Worm (Caenorhabditis elegans) whole organism, L2 larva: Measurements from ENCODE around the gene T19E7.6.

Source experiments
- ama-1 ChIP-seq: fragments of 150-350 bp; optimal IDR thresholded peaks from 2 replicates; lab custom pipeline; 2018; ENCODE audit warnings: inconsistent platforms
- blmp-1 ChIP-seq: sonication (generic microtip); optimal IDR thresholded peaks from 2 replicates; lab custom pipeline; 2017; ENCODE audit warnings: missing genetic modification characterization, mild to moderate bottlenecking, missing compliant biosample characterization, antibody characterized with exemption, moderate library complexity; ENCODE audit not compliant: insufficient read depth
- egl-27 ChIP-seq: sonication (generic microtip); optimal IDR thresholded peaks from 3 replicates; lab custom pipeline; 2017; ENCODE audit warnings: missing biosample characterization, missing genetic modification reagents, missing genetic modification characterization
- elt-3 ChIP-seq: sonication (generic microtip); optimal IDR thresholded peaks from 2 replicates; lab custom pipeline; 2017; ENCODE audit warnings: missing biosample characterization, missing genetic modification characterization
- nhr-11 ChIP-seq: fragments of 150-350 bp; optimal IDR thresholded peaks from 2 replicates; lab custom pipeline; 2014; ENCODE audit warnings: missing biosample characterization, missing genetic modification characterization
- nhr-6 ChIP-seq: fragments of 150-350 bp; optimal IDR thresholded peaks from 2 replicates; lab custom pipeline; 2014; ENCODE audit warnings: missing biosample characterization, missing genetic modification characterization
- nhr-77 ChIP-seq: fragments of 150-350 bp; optimal IDR thresholded peaks from 2 replicates; lab custom pipeline; 2014; ENCODE audit warnings: missing biosample characterization, missing genetic modification characterization
- snpc-4 ChIP-seq: fragments of 150-350 bp; optimal IDR thresholded peaks from 2 replicates; lab custom pipeline; 2014; ENCODE audit warnings: missing biosample characterization, missing genetic modification characterization
- unc-39 ChIP-seq: fragments of 150-350 bp; optimal IDR thresholded peaks from 2 replicates; lab custom pipeline; 2014; ENCODE audit warnings: missing biosample characterization, missing genetic modification characterization

DNA sequence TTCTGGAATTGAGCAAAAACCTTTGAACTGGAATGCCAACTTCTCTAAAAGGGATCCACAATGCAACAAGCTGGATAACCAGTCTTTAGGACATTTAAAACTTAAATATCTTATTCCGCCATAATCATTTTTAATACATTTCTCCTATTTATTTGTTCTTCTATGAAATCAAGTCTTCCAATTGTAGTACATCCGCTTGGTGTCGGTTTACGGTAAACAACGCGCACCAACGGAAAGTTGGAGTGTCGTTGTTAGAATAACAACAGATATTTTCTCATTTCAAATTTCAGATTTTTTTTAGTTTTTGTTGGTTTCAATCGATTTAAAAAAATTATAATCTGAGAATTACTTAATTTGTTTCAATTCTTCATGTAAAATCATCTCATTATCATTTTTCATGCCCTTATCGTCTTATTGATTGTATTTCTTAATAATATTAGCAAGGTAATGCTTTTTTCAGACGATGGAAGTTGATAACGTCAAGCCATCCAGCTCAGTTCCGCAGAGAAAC is 20.2 kb downstream of the T19E7.6 start, which contains the start of gene csn-5:
- TF ChIP-seq blmp-1 (tag; lab: Kevin White, UChicago) (no peak), nhr-77 (no peak), ama-1 (lab: Kevin White, UChicago) (no peak), egl-27 (tag; lab: Kevin White, UChicago) (no peak), elt-3 (no peak), snpc-4 (tag; lab: Kevin White, UChicago) (no peak), unc-39 (tag; lab: Kevin White, UChicago) (no peak), nhr-6 (tag; lab: Kevin White, UChicago) (no peak), nhr-11 (tag; lab: Kevin White, UChicago) (no peak)
